Worm (Caenorhabditis elegans) whole organism, L1 larva: Measurements from ENCODE around the gene srd-50.

Experiments
- C16A3.4 ChIP-seq: fragments of 150-350 bp; optimal IDR thresholded peaks from 2 replicates; lab custom pipeline; 2014; ENCODE audit warnings: missing biosample characterization, missing genetic modification characterization
- aly-2 ChIP-seq: fragments of 150-350 bp; optimal IDR thresholded peaks from 2 replicates; lab custom pipeline; 2014; ENCODE audit warnings: missing biosample characterization, missing genetic modification characterization
- ces-1 ChIP-seq: fragments of 150-350 bp; optimal IDR thresholded peaks from 2 replicates; lab custom pipeline; 2014; ENCODE audit warnings: missing biosample characterization, missing genetic modification reagents, missing genetic modification characterization
- dsc-1 ChIP-seq: sonication (generic microtip); optimal IDR thresholded peaks from 2 replicates; lab custom pipeline; 2016; ENCODE audit warnings: mild to moderate bottlenecking, missing genetic modification characterization, missing compliant biosample characterization
- efl-1 ChIP-seq, 4 experiments: fragments of 150-350 bp; optimal IDR thresholded peaks in 3 of 4; peaks in 1 of 4; 1 replicate in 1 of 4; 2 replicates in 3 of 4; lab custom pipeline; 2014; ENCODE audit warnings: missing biosample characterization in 2 of 4, missing genetic modification characterization in 2 of 4, missing genetic modification reagents in 2 of 4
- fos-1 ChIP-seq: fragments of 150-350 bp; optimal IDR thresholded peaks from 2 replicates; lab custom pipeline; 2014; ENCODE audit warnings: missing biosample characterization, missing genetic modification characterization
- lin-15B ChIP-seq: fragments of 150-350 bp; sonication (generic microtip); optimal IDR thresholded peaks from 3 replicates; lab custom pipeline; 2014; ENCODE audit warnings: missing biosample characterization, missing genetic modification characterization
- lin-35 ChIP-seq, 2 experiments: fragments of 150-350 bp; optimal IDR thresholded peaks; 2 replicates each; lab custom pipeline; 2014; ENCODE audit warnings: missing biosample characterization in 2 of 2, missing genetic modification characterization in 2 of 2, missing genetic modification reagents in 2 of 2
- nhr-76 ChIP-seq: sonication (generic microtip); optimal IDR thresholded peaks from 2 replicates; lab custom pipeline; 2017; ENCODE audit warnings: missing biosample characterization, missing genetic modification characterization
- nhr-84 ChIP-seq: sonication (generic microtip); optimal IDR thresholded peaks from 2 replicates; lab custom pipeline; 2017; ENCODE audit warnings: missing biosample characterization, missing genetic modification characterization
- pax-3 ChIP-seq: fragments of 200-800 bp; sonication (Bioruptor generic); optimal IDR thresholded peaks from 2 replicates; lab custom pipeline; 2018; ENCODE audit warnings: mild to moderate bottlenecking, missing genetic modification characterization, moderate library complexity, missing compliant biosample characterization
- snpc-4 ChIP-seq: fragments of 150-350 bp; optimal IDR thresholded peaks from 2 replicates; lab custom pipeline; 2014; ENCODE audit warnings: missing biosample characterization, missing genetic modification characterization
- zag-1 ChIP-seq: fragments of 150-350 bp; optimal IDR thresholded peaks from 2 replicates; lab custom pipeline; 2014; ENCODE audit warnings: missing biosample characterization, missing genetic modification characterization

- TF ChIP-seq snpc-4 = no peak
- TF ChIP-seq lin-15B = no peak
- no peak for TF ChIP-seq C16A3.4 (tag; lab: Kevin White, UChicago)
- TF ChIP-seq fos-1 = no peak
- no peak for TF ChIP-seq lin-35 (GFP tag; optimal IDR thresholded peaks at IDR 0.05; lab: Kevin White, UChicago)
- TF ChIP-seq pax-3 (tag; lab: Kevin White, UChicago) = no peak
- no peak for TF ChIP-seq nhr-84 (tag; lab: Kevin White, UChicago)
- no peak for TF ChIP-seq zag-1 (tag; lab: Kevin White, UChicago)
- no peak for TF ChIP-seq nhr-76 (tag; lab: Kevin White, UChicago)
- TF ChIP-seq aly-2 (tag; lab: Kevin White, UChicago) = no peak
- TF ChIP-seq ces-1 = no peak
- no peak for TF ChIP-seq dsc-1 (tag; lab: Kevin White, UChicago)
- no peak for TF ChIP-seq efl-1 (optimal IDR thresholded peaks at IDR 0.05; lab: Kevin White, UChicago)
- TF ChIP-seq efl-1 (GFP tag; optimal IDR thresholded peaks at IDR 0.05 in 1 of 2; lab: Kevin White, UChicago) = no peak
These were observed 17.8 kb downstream of the srd-50 start, which contains the start of gene F02D10.2 for ce11 chrX:13463793-13464192.
